Worm (Caenorhabditis elegans) whole organism, L3 larva: Measurements from ENCODE around the gene K02D10.2.

Experiments used
- egl-27 ChIP-seq: sonication (generic microtip); optimal IDR thresholded peaks from 4 replicates; lab custom pipeline; 2017; ENCODE audit warnings: missing biosample characterization, missing genetic modification reagents, missing genetic modification characterization
- elt-3 ChIP-seq, 3 experiments: fragments of 150-350 bp in 1 of 3; sonication (generic microtip) in 2 of 3; optimal IDR thresholded peaks; 2 replicates in 2 of 3; 4 replicates in 1 of 3; lab custom pipeline; 2014 to 2017; ENCODE audit warnings: missing biosample characterization in 3 of 3, missing genetic modification characterization in 3 of 3
- jun-1 ChIP-seq: fragments of 150-350 bp; optimal IDR thresholded peaks from 2 replicates; lab custom pipeline; 2014; ENCODE audit warnings: missing biosample characterization, missing genetic modification reagents, missing genetic modification characterization
- mdl-1 ChIP-seq: fragments of 150-350 bp; optimal IDR thresholded peaks from 2 replicates; lab custom pipeline; 2014; ENCODE audit warnings: missing biosample characterization, missing genetic modification characterization
- nhr-11 ChIP-seq: fragments of 150-350 bp; optimal IDR thresholded peaks from 2 replicates; lab custom pipeline; 2014; ENCODE audit warnings: missing biosample characterization, missing genetic modification characterization
- snpc-4 ChIP-seq: fragments of 150-350 bp; optimal IDR thresholded peaks from 2 replicates; lab custom pipeline; 2014; ENCODE audit warnings: missing biosample characterization, missing genetic modification characterization
- tbx-2 ChIP-seq: sonication (generic microtip); optimal IDR thresholded peaks from 2 replicates; lab custom pipeline; 2016; ENCODE audit warnings: mild to moderate bottlenecking, missing genetic modification characterization, missing compliant biosample characterization

- TF ChIP-seq jun-1 (tag; lab: Kevin White, UChicago) (no peak), nhr-11 (tag; lab: Kevin White, UChicago) (no peak), snpc-4 (tag; lab: Kevin White, UChicago) (no peak), egl-27 (tag; lab: Kevin White, UChicago) (no peak), mdl-1 (tag; lab: Kevin White, UChicago) (no peak), tbx-2 (tag; lab: Kevin White, UChicago) (no peak), elt-3 (tag; optimal IDR thresholded peaks at IDR 0.05; lab: Kevin White, UChicago) (no peak)
Measured at ce11 chrIII:8754682-8755081, 16.4 kb downstream of the K02D10.2 start, which contains the start of gene tomm-70.
